Worm (Caenorhabditis elegans) whole organism, midembryonic: Measurements from ENCODE around the gene F10E9.3.

Experiments
- flt-1 ChIP-seq: fragments of 200-800 bp; sonication (Bioruptor generic); IDR thresholded peaks from 2 replicates; pipeline ENCODE4 v1.3.6; 2022; ENCODE audit warnings: missing genetic modification characterization, missing compliant biosample characterization
- klf-2 ChIP-seq: fragments of 200-800 bp; sonication (Bioruptor generic); conservative IDR thresholded peaks from 2 replicates; pipeline ENCODE4 v1.3.6; 2022; ENCODE audit warnings: missing genetic modification reagents, missing genetic modification characterization, missing compliant biosample characterization
- med-1 ChIP-seq: sonication (generic microtip); optimal IDR thresholded peaks from 2 replicates; lab custom pipeline; 2017; ENCODE audit warnings: missing genetic modification characterization, mild to moderate bottlenecking, missing compliant biosample characterization, antibody characterized with exemption, missing genetic modification reagents; ENCODE audit not compliant: insufficient read depth
- ztf-29 ChIP-seq: fragments of 200-800 bp; sonication (Bioruptor generic); IDR thresholded peaks from 2 replicates; pipeline ENCODE4 v1.3.6; 2022; ENCODE audit warnings: missing genetic modification reagents, missing genetic modification characterization, missing compliant biosample characterization

ce11 chrIII:8331779-8332178 lies 21.0 kb downstream of the F10E9.3 start, which contains the start of the genes mrps-18A and ZC262.2:
- TF ChIP-seq med-1 (GFP tag; lab: Kevin White, UChicago), result no peak
- no peak for TF ChIP-seq ztf-29 (GFP tag; lab: Robert Waterston, UW)
- no peak for TF ChIP-seq flt-1
- TF ChIP-seq klf-2 (GFP tag; lab: Robert Waterston, UW), result no peak
